Worm (Caenorhabditis elegans) whole organism, L4 larva: ENCODE measurements around the gene sgt-1.

Experiments used
- F10B5.3 ChIP-seq: sonication (generic microtip); optimal IDR thresholded peaks from 2 replicates; lab custom pipeline; 2016; ENCODE audit warnings: mild to moderate bottlenecking, missing genetic modification characterization, missing compliant biosample characterization
- F26F4.8 ChIP-seq: fragments of 200-800 bp; sonication (Bioruptor generic); conservative IDR thresholded peaks from 2 replicates; pipeline ENCODE4 v1.3.6; 2022; ENCODE audit warnings: missing genetic modification characterization, missing compliant biosample characterization
- F44E2.7 ChIP-seq: fragments of 200-800 bp; sonication (Bioruptor generic); IDR thresholded peaks from 2 replicates; pipeline ENCODE4 v2.1.2; 2022; ENCODE audit warnings: missing genetic modification characterization, missing compliant biosample characterization
- ZK337.2 ChIP-seq: fragments of 200-800 bp; sonication (Bioruptor generic); IDR thresholded peaks from 2 replicates; pipeline ENCODE4 v1.3.6; 2022; ENCODE audit warnings: missing genetic modification reagents, missing genetic modification characterization, missing compliant biosample characterization
- aly-2 ChIP-seq: sonication (generic microtip); optimal IDR thresholded peaks from 2 replicates; lab custom pipeline; 2018; ENCODE audit warnings: missing biosample characterization, missing genetic modification characterization
- ama-1 ChIP-seq: fragments of 150-350 bp; optimal IDR thresholded peaks from 2 replicates; lab custom pipeline; 2014; ENCODE audit warnings: inconsistent platforms, mixed read lengths
- arid-1 ChIP-seq: fragments of 200-800 bp; sonication (Bioruptor generic); conservative IDR thresholded peaks from 2 replicates; pipeline ENCODE4 v1.3.6; 2022; ENCODE audit warnings: missing genetic modification reagents, missing genetic modification characterization, missing compliant biosample characterization
- ceh-28 ChIP-seq: fragments of 150-350 bp; optimal IDR thresholded peaks from 2 replicates; lab custom pipeline; 2014; ENCODE audit warnings: missing biosample characterization, missing genetic modification reagents, missing genetic modification characterization
- ceh-32 ChIP-seq: sonication (generic microtip); optimal IDR thresholded peaks from 2 replicates; lab custom pipeline; 2016; ENCODE audit warnings: mild to moderate bottlenecking, missing genetic modification characterization, missing compliant biosample characterization; ENCODE audit not compliant: poor library complexity
- ceh-44 ChIP-seq: fragments of 200-800 bp; sonication (Bioruptor generic); IDR thresholded peaks from 2 replicates; pipeline ENCODE4 v1.3.6; 2022; ENCODE audit warnings: missing genetic modification reagents, missing genetic modification characterization, missing compliant biosample characterization
- ceh-82 ChIP-seq: sonication (generic microtip); optimal IDR thresholded peaks from 2 replicates; lab custom pipeline; 2017; ENCODE audit warnings: missing biosample characterization, missing genetic modification characterization
- daf-16 ChIP-seq, 3 experiments: sonication (generic microtip); optimal IDR thresholded peaks; 2 replicates each; lab custom pipeline; 2016 to 2017; ENCODE audit warnings: missing genetic modification characterization in 3 of 3, missing genetic modification reagents in 3 of 3, mild to moderate bottlenecking in 2 of 3, missing compliant biosample characterization in 2 of 3, missing biosample characterization in 1 of 3, moderate library complexity in 1 of 3
- dmd-8 ChIP-seq: fragments of 200-800 bp; sonication (Bioruptor generic); IDR thresholded peaks from 2 replicates; pipeline ENCODE4 v1.3.6; 2022; ENCODE audit warnings: missing genetic modification characterization, missing compliant biosample characterization
- dpl-1 ChIP-seq: fragments of 150-350 bp; optimal IDR thresholded peaks from 2 replicates; lab custom pipeline; 2014; ENCODE audit warnings: missing biosample characterization, missing genetic modification reagents, missing genetic modification characterization
- duxl-1 ChIP-seq: sonication (generic microtip); optimal IDR thresholded peaks from 2 replicates; lab custom pipeline; 2016; ENCODE audit warnings: mild to moderate bottlenecking, missing genetic modification characterization, moderate library complexity, missing compliant biosample characterization; ENCODE audit not compliant: poor library complexity
- egl-27 ChIP-seq: sonication (generic microtip); optimal IDR thresholded peaks from 3 replicates; lab custom pipeline; 2017; ENCODE audit warnings: missing biosample characterization, missing genetic modification reagents, missing genetic modification characterization
- egl-43 ChIP-seq: fragments of 200-800 bp; sonication (Bioruptor generic); IDR thresholded peaks from 2 replicates; pipeline ENCODE4 v1.3.6; 2022; ENCODE audit warnings: missing genetic modification reagents, missing genetic modification characterization, missing compliant biosample characterization
- fkh-10 ChIP-seq: fragments of 150-350 bp; optimal IDR thresholded peaks from 2 replicates; lab custom pipeline; 2014; ENCODE audit warnings: missing biosample characterization, missing genetic modification reagents, missing genetic modification characterization
- lin-1 ChIP-seq: fragments of 200-800 bp; sonication (Bioruptor generic); IDR thresholded peaks from 2 replicates; pipeline ENCODE4 v1.3.6; 2022; ENCODE audit warnings: missing genetic modification reagents, missing genetic modification characterization, missing compliant biosample characterization
- lin-15B ChIP-seq: fragments of 150-350 bp; sonication (generic microtip); optimal IDR thresholded peaks from 3 replicates; lab custom pipeline; 2014; ENCODE audit warnings: missing biosample characterization, missing genetic modification characterization
- lsy-2 ChIP-seq, 2 experiments: fragments of 150-350 bp in 1 of 2; sonication (generic microtip) in 1 of 2; optimal IDR thresholded peaks; 2 replicates each; lab custom pipeline; 2014 to 2017; ENCODE audit warnings: missing biosample characterization in 2 of 2, missing genetic modification characterization in 2 of 2
- madf-9 ChIP-seq: fragments of 200-800 bp; sonication (Bioruptor generic); conservative IDR thresholded peaks from 2 replicates; pipeline ENCODE4 v1.3.6; 2022; ENCODE audit warnings: missing genetic modification reagents, missing genetic modification characterization, missing compliant biosample characterization
- mxl-3 ChIP-seq: fragments of 200-800 bp; sonication (Bioruptor generic); optimal IDR thresholded peaks from 2 replicates; lab custom pipeline; 2018; ENCODE audit warnings: mild to moderate bottlenecking, missing genetic modification characterization, missing compliant biosample characterization
- nhr-111 ChIP-seq: fragments of 200-800 bp; sonication (Bioruptor generic); optimal IDR thresholded peaks from 2 replicates; lab custom pipeline; 2018; ENCODE audit warnings: mild to moderate bottlenecking, missing genetic modification characterization, missing compliant biosample characterization
- nhr-237 ChIP-seq: sonication (generic microtip); optimal IDR thresholded peaks from 2 replicates; lab custom pipeline; 2017; ENCODE audit warnings: missing biosample characterization, missing genetic modification characterization
- nhr-28 ChIP-seq: fragments of 150-350 bp; optimal IDR thresholded peaks from 2 replicates; lab custom pipeline; 2014; ENCODE audit warnings: missing biosample characterization, missing genetic modification characterization
- nhr-42 ChIP-seq: fragments of 200-800 bp; sonication (Bioruptor generic); IDR thresholded peaks from 2 replicates; pipeline ENCODE4 v1.3.6; 2022; ENCODE audit warnings: missing genetic modification characterization, missing compliant biosample characterization
- nhr-48 ChIP-seq: sonication (generic microtip); optimal IDR thresholded peaks from 2 replicates; lab custom pipeline; 2016; ENCODE audit warnings: mild to moderate bottlenecking, missing genetic modification characterization, missing compliant biosample characterization
- nhr-76 ChIP-seq: fragments of 150-350 bp; optimal IDR thresholded peaks from 2 replicates; lab custom pipeline; 2014; ENCODE audit warnings: missing biosample characterization, missing genetic modification characterization
- pha-4 ChIP-seq, 2 experiments: fragments of 150-350 bp in 1 of 2; fragments of 200-800 bp in 1 of 2; sonication (Bioruptor generic) in 1 of 2; IDR thresholded peaks in 1 of 2; optimal IDR thresholded peaks in 1 of 2; 2 replicates each; pipeline versions ENCODE4 v1.3.6 to Lab custom; 2014 to 2022; ENCODE audit warnings: missing genetic modification characterization in 2 of 2, missing genetic modification reagents in 2 of 2, missing biosample characterization in 1 of 2, missing compliant biosample characterization in 1 of 2
- pqm-1 ChIP-seq: sonication (generic microtip); optimal IDR thresholded peaks from 2 replicates; lab custom pipeline; 2017; ENCODE audit warnings: missing biosample characterization, missing genetic modification characterization
- saeg-2 ChIP-seq: fragments of 200-800 bp; sonication (Bioruptor generic); IDR thresholded peaks from 2 replicates; pipeline ENCODE4 v1.3.6; 2022; ENCODE audit warnings: missing genetic modification reagents, missing genetic modification characterization, missing compliant biosample characterization
- sdz-12 ChIP-seq: fragments of 200-800 bp; sonication (Bioruptor generic); optimal IDR thresholded peaks from 2 replicates; lab custom pipeline; 2018; ENCODE audit warnings: mild to moderate bottlenecking, missing genetic modification characterization, missing compliant biosample characterization
- skn-1 ChIP-seq: fragments of 150-350 bp; optimal IDR thresholded peaks from 2 replicates; lab custom pipeline; 2014; ENCODE audit warnings: missing biosample characterization, missing genetic modification characterization
- spr-1 ChIP-seq: sonication (generic microtip); optimal IDR thresholded peaks from 2 replicates; lab custom pipeline; 2016; ENCODE audit warnings: mild to moderate bottlenecking, missing genetic modification characterization, missing compliant biosample characterization
- tra-1 ChIP-seq: fragments of 200-800 bp; sonication (Bioruptor generic); IDR thresholded peaks from 2 replicates; pipeline ENCODE4 v1.3.6; 2022; ENCODE audit warnings: missing genetic modification reagents, missing genetic modification characterization, missing compliant biosample characterization
- unc-62 ChIP-seq, 3 experiments: fragments of 150-350 bp in 1 of 3; sonication (generic microtip); optimal IDR thresholded peaks in 2 of 3; peaks in 1 of 3; 1 replicate in 1 of 3; 2 replicates in 2 of 3; lab custom pipeline; 2014 to 2017; ENCODE audit warnings: missing biosample characterization in 3 of 3, missing genetic modification characterization in 3 of 3, missing genetic modification reagents in 3 of 3, missing genotype in 1 of 3
- zfp-2 ChIP-seq: sonication (generic microtip); optimal IDR thresholded peaks from 2 replicates; lab custom pipeline; 2016; ENCODE audit warnings: mild to moderate bottlenecking, missing genetic modification characterization, missing compliant biosample characterization
- zfp-3 ChIP-seq: fragments of 200-800 bp; sonication (Bioruptor generic); conservative IDR thresholded peaks from 2 replicates; pipeline ENCODE4 v1.3.6; 2022; ENCODE audit warnings: missing genetic modification reagents, missing genetic modification characterization, missing compliant biosample characterization
- zip-2 ChIP-seq: fragments of 150-350 bp; optimal IDR thresholded peaks from 2 replicates; lab custom pipeline; 2014; ENCODE audit warnings: missing biosample characterization, missing genetic modification characterization
- ztf-11 ChIP-seq: fragments of 150-350 bp; optimal IDR thresholded peaks from 2 replicates; lab custom pipeline; 2014; ENCODE audit warnings: missing biosample characterization, missing genetic modification characterization

sgt-1 gene

DNA sequence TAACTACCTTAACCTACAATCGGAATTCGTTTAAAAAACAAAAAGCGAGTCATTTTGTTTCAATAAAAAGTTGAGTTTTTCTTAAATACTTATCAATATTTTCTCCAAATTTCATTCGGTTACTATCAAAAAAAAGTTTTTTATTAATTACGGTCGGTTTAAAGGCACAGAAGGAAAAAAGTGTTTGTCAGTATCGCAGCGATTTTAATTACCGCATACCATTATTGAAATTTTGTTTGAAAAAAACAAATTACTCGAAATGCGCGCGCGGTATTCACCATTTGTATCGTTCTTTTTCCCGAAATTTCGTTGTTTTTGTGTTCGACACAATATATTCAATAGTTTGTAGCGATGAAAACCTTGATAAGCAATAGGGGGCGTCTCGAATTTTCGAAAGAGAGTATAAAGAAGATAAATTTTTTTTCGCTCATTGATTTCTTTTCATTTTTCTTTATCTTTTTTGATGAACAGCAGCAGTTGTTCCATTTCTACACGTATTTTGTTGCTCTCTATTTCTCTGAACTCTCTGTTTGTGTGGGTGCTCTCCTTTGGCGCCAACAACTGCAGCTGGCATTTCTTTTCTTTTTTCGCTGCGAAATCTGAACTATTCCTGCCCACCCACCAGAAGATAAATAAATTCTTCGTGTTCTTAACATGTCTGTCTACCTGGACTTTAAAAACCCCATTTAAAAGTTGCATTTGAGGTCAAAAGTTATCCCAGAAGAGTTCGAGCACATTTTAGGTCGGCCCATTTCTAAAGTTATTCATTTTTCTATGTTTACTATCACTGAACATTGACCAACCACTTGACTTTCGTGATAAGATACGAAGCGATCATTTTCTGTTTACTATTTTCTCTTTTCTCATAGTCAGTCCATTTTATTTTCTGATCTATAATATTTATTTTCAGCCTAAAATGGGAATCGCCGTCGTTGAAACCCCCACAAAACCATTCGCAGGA, 14.8 kb downstream of the sgt-1 start, which contains the start of gene pgm-1 (continued):
- TF ChIP-seq pha-4 (GFP tag; IDR thresholded peaks at IDR 0.05; lab: Robert Waterston, UW) (0 out of 2 replicates have a peak, but pooled peaks have one; percentile 11), pha-4 (tag; optimal IDR thresholded peaks at IDR 0.05; lab: Kevin White, UChicago) (no peak), ZK337.2 (GFP tag; lab: Robert Waterston, UW) (no peak), lin-15B (tag; lab: Kevin White, UChicago) (no peak), ama-1 (lab: Kevin White, UChicago) (peak; percentile 56), zfp-2 (tag; lab: Kevin White, UChicago) (no peak), zip-2 (no peak), ztf-11 (no peak), unc-62 (GFP tag; optimal IDR thresholded peaks at IDR 0.05 in 1 of 2; lab: Kevin White, UChicago) (no peak), unc-62 (tag; optimal IDR thresholded peaks at IDR 0.05; lab: Kevin White, UChicago) (no peak), ceh-44 (GFP tag; lab: Robert Waterston, UW) (no peak), spr-1 (tag; lab: Kevin White, UChicago) (no peak), fkh-10 (no peak), nhr-111 (GFP tag; lab: Kevin White, UChicago) (no peak), mxl-3 (GFP tag; lab: Kevin White, UChicago) (no peak), nhr-76 (tag; lab: Kevin White, UChicago) (no peak), tra-1 (GFP tag; lab: Robert Waterston, UW) (0 out of 2 replicates have a peak, but pooled peaks have one; percentile 29), egl-43 (GFP tag; lab: Robert Waterston, UW) (no peak), duxl-1 (tag; lab: Kevin White, UChicago) (no peak), ceh-28 (tag; lab: Kevin White, UChicago) (no peak), lsy-2 (tag; optimal IDR thresholded peaks at IDR 0.05; lab: Kevin White, UChicago) (peak in 1 of 2 experiments; percentile 44), lin-1 (GFP tag; lab: Robert Waterston, UW) (no peak), dmd-8 (no peak), F44E2.7 (GFP tag; lab: Robert Waterston, UW) (no peak), zfp-3 (GFP tag; lab: Robert Waterston, UW) (no peak), dpl-1 (GFP tag; lab: Kevin White, UChicago) (no peak), sdz-12 (GFP tag; lab: Kevin White, UChicago) (no peak), ceh-82 (tag; lab: Kevin White, UChicago) (no peak)

ce11 chrII:4885976-4886375, 17.6 kb downstream of the sgt-1 start, which contains the start of gene R05F9.7:
TSS of gene R05F9.7 (plus strand) at chrII:4886276.
- TF ChIP-seq tra-1 (GFP tag; lab: Robert Waterston, UW) = no peak
- no peak for TF ChIP-seq nhr-42 (GFP tag; lab: Robert Waterston, UW)
- TF ChIP-seq nhr-48 (tag; lab: Kevin White, UChicago) = no peak
- TF ChIP-seq aly-2 (tag; lab: Kevin White, UChicago) = no peak
- no peak for TF ChIP-seq madf-9 (GFP tag; lab: Robert Waterston, UW)
- TF ChIP-seq F26F4.8 (GFP tag; lab: Robert Waterston, UW) = no peak
- no peak for TF ChIP-seq pqm-1
- TF ChIP-seq F10B5.3 (tag; lab: Kevin White, UChicago) = no peak
- no peak for TF ChIP-seq ceh-32 (tag; lab: Kevin White, UChicago)
- TF ChIP-seq saeg-2 = no peak
- TF ChIP-seq egl-27 (tag; lab: Kevin White, UChicago) = no peak
- no peak for TF ChIP-seq nhr-28
- TF ChIP-seq skn-1 (tag; lab: Kevin White, UChicago) = no peak
- TF ChIP-seq nhr-237 (tag; lab: Kevin White, UChicago) = no peak
- TF ChIP-seq arid-1 (GFP tag; lab: Robert Waterston, UW) = no peak
- TF ChIP-seq daf-16 (GFP tag; optimal IDR thresholded peaks at IDR 0.05; lab: Kevin White, UChicago) = no peak
- TF ChIP-seq daf-16 (tag; optimal IDR thresholded peaks at IDR 0.05; lab: Kevin White, UChicago) = no peak
- no peak for TF ChIP-seq ceh-82 (tag; lab: Kevin White, UChicago)
